Fruit fly (Drosophila melanogaster) whole organism, embryonic: ENCODE results near the gene gpp.

Experiments
- ATbp ChIP-seq: fragments of 200-800 bp; sonication (Bioruptor generic); optimal IDR thresholded peaks from 2 replicates; lab custom pipeline; 2017; ENCODE audit warnings: missing biosample characterization, mild to moderate bottlenecking, missing genetic modification characterization, missing genetic modification reagents
- Ada2b ChIP-seq: fragments of 200-800 bp; sonication (Bioruptor generic); IDR thresholded peaks from 2 replicates; pipeline ENCODE4 v1.3.6; 2022; ENCODE audit warnings: missing biosample characterization, missing genetic modification characterization
- Atf3 ChIP-seq: fragments of 200-800 bp; sonication (Bioruptor generic); optimal IDR thresholded peaks from 3 replicates; lab custom pipeline; 2016; ENCODE audit warnings: missing biosample characterization, missing genetic modification characterization
- CG12219 ChIP-seq: fragments of 200-800 bp; sonication (Bioruptor generic); optimal IDR thresholded peaks from 3 replicates; lab custom pipeline; 2018; ENCODE audit warnings: missing biosample characterization, mild to moderate bottlenecking, missing genetic modification characterization
- CG12299 ChIP-seq: fragments of 200-800 bp; sonication (Bioruptor generic); optimal IDR thresholded peaks from 2 replicates; lab custom pipeline; 2018; ENCODE audit warnings: missing biosample characterization, mild to moderate bottlenecking, missing genetic modification characterization
- CG13123 ChIP-seq: fragments of 200-800 bp; sonication (Bioruptor generic); optimal IDR thresholded peaks from 2 replicates; lab custom pipeline; 2016; ENCODE audit warnings: missing biosample characterization, missing genetic modification characterization
- CG1647 ChIP-seq: fragments of 200-800 bp; sonication (Bioruptor generic); optimal IDR thresholded peaks from 3 replicates; lab custom pipeline; 2016; ENCODE audit warnings: missing biosample characterization, missing genetic modification characterization
- CG16779 ChIP-seq: fragments of 200-800 bp; sonication (Bioruptor generic); IDR thresholded peaks from 2 replicates; pipeline ENCODE4 v1.3.6; 2022; ENCODE audit warnings: missing biosample characterization, missing genetic modification characterization
- CG16863 ChIP-seq: fragments of 200-800 bp; sonication (Bioruptor generic); optimal IDR thresholded peaks from 3 replicates; lab custom pipeline; 2016; ENCODE audit warnings: missing biosample characterization, missing genetic modification characterization
- CG17359 ChIP-seq: fragments of 200-800 bp; sonication (Bioruptor generic); optimal IDR thresholded peaks from 3 replicates; lab custom pipeline; 2018; ENCODE audit warnings: missing biosample characterization, mild to moderate bottlenecking, missing genetic modification characterization, moderate library complexity
- CG17612 ChIP-seq: fragments of 200-800 bp; sonication (Bioruptor generic); IDR thresholded peaks from 2 replicates; pipeline ENCODE4 v1.3.6; 2022; ENCODE audit warnings: missing biosample characterization, missing genetic modification characterization
- CG2116 ChIP-seq: fragments of 200-800 bp; sonication (Bioruptor generic); optimal IDR thresholded peaks from 3 replicates; lab custom pipeline; 2018; ENCODE audit warnings: missing biosample characterization, mild to moderate bottlenecking, missing genetic modification characterization
- CG30020 ChIP-seq: fragments of 200-800 bp; optimal IDR thresholded peaks from 2 replicates; lab custom pipeline; 2019; ENCODE audit warnings: missing biosample characterization, mild to moderate bottlenecking, missing genetic modification characterization, moderate library complexity
- CG30403 ChIP-seq: fragments of 200-800 bp; sonication (Bioruptor generic); optimal IDR thresholded peaks from 3 replicates; lab custom pipeline; 2016; ENCODE audit warnings: missing biosample characterization, missing genetic modification characterization
- CG3065 ChIP-seq: fragments of 200-800 bp; sonication (Bioruptor generic); optimal IDR thresholded peaks from 2 replicates; lab custom pipeline; 2016; ENCODE audit warnings: missing biosample characterization, missing genetic modification characterization
- CG31365 ChIP-seq: fragments of 200-800 bp; sonication (Bioruptor generic); optimal IDR thresholded peaks from 2 replicates; lab custom pipeline; 2018; ENCODE audit warnings: missing biosample characterization, mild to moderate bottlenecking, missing genetic modification characterization
- CG3281 ChIP-seq: fragments of 200-800 bp; sonication (Bioruptor generic); optimal IDR thresholded peaks from 3 replicates; lab custom pipeline; 2017; ENCODE audit warnings: missing biosample characterization, mild to moderate bottlenecking, missing genetic modification characterization
- CG34376 ChIP-seq: fragments of 200-800 bp; sonication (Bioruptor generic); optimal IDR thresholded peaks from 2 replicates; lab custom pipeline; 2018; ENCODE audit warnings: missing biosample characterization, mild to moderate bottlenecking, missing genetic modification characterization
- CG6272 ChIP-seq: fragments of 200-800 bp; sonication (Bioruptor generic); IDR thresholded peaks from 2 replicates; pipeline ENCODE4 v1.3.6; 2022; ENCODE audit warnings: missing biosample characterization, missing genetic modification characterization
- CG6791 ChIP-seq: fragments of 200-800 bp; sonication (Bioruptor generic); IDR thresholded peaks from 3 replicates; pipeline ENCODE4 v1.3.6; 2022; ENCODE audit warnings: missing biosample characterization, missing genetic modification characterization; ENCODE audit not compliant: partially characterized antibody
- CG8765 ChIP-seq: fragments of 200-800 bp; sonication (Bioruptor generic); IDR thresholded peaks from 2 replicates; pipeline ENCODE4 v1.3.6; 2022; ENCODE audit warnings: missing biosample characterization, missing genetic modification characterization
- CG9727 ChIP-seq: fragments of 200-800 bp; sonication (Bioruptor generic); optimal IDR thresholded peaks from 3 replicates; lab custom pipeline; 2017; ENCODE audit warnings: missing biosample characterization, mild to moderate bottlenecking, missing genetic modification characterization
- CG9817 ChIP-seq: fragments of 200-800 bp; sonication (Bioruptor generic); optimal IDR thresholded peaks from 2 replicates; lab custom pipeline; 2018; ENCODE audit warnings: missing biosample characterization, mild to moderate bottlenecking, missing genetic modification characterization, moderate library complexity
- Camta ChIP-seq: fragments of 200-800 bp; sonication (Bioruptor generic); optimal IDR thresholded peaks from 2 replicates; lab custom pipeline; 2016; ENCODE audit warnings: missing biosample characterization, missing genetic modification characterization
- Dbx ChIP-seq: fragments of 200-800 bp; sonication (Bioruptor generic); IDR thresholded peaks from 3 replicates; pipeline ENCODE4 v1.3.6; 2022; ENCODE audit warnings: missing biosample characterization, missing genetic modification characterization
- Dip3 ChIP-seq: fragments of 200-800 bp; sonication (Bioruptor generic); optimal IDR thresholded peaks from 3 replicates; lab custom pipeline; 2016; ENCODE audit warnings: missing biosample characterization, missing genetic modification characterization
- Ets65A ChIP-seq: fragments of 200-800 bp; sonication (Bioruptor generic); peaks from one replicate; lab custom pipeline; 2016; ENCODE audit warnings: missing biosample characterization, missing genetic modification characterization
- HLH54F ChIP-seq: fragments of 200-800 bp; sonication (Bioruptor generic); optimal IDR thresholded peaks from 3 replicates; lab custom pipeline; 2016; ENCODE audit warnings: missing biosample characterization, missing genetic modification characterization
- Lim3 ChIP-seq: fragments of 200-800 bp; sonication (Bioruptor generic); IDR thresholded peaks from 2 replicates; pipeline ENCODE4 v1.3.6; 2022; ENCODE audit warnings: missing biosample characterization, missing genetic modification characterization
- Ptx1 ChIP-seq: fragments of 200-800 bp; sonication (Bioruptor generic); IDR thresholded peaks from 2 replicates; pipeline ENCODE4 v1.3.6; 2022; ENCODE audit warnings: missing biosample characterization, missing genetic modification characterization
- Scr ChIP-seq: fragments of 200-800 bp; sonication (Bioruptor generic); IDR thresholded peaks from 2 replicates; pipeline ENCODE4 v1.3.6; 2022; ENCODE audit warnings: missing biosample characterization, missing genetic modification characterization; ENCODE audit not compliant: partially characterized antibody
- Side ChIP-seq: fragments of 200-800 bp; sonication (Bioruptor generic); optimal IDR thresholded peaks from 2 replicates; lab custom pipeline; 2016; ENCODE audit warnings: missing biosample characterization, missing genetic modification characterization
- Sry-δ ChIP-seq: fragments of 200-800 bp; sonication (Bioruptor generic); optimal IDR thresholded peaks from 2 replicates; lab custom pipeline; 2016; ENCODE audit warnings: missing biosample characterization, missing genetic modification characterization
- Taf1 ChIP-seq: fragments of 200-800 bp; sonication (Bioruptor generic); IDR thresholded peaks from 2 replicates; pipeline ENCODE4 v1.3.6; 2022; ENCODE audit warnings: missing biosample characterization, missing genetic modification characterization
- Usf ChIP-seq: fragments of 200-800 bp; sonication (Bioruptor generic); optimal IDR thresholded peaks from 2 replicates; lab custom pipeline; 2017; ENCODE audit warnings: missing genotype, missing biosample characterization, missing genetic modification characterization
- bowl ChIP-seq: fragments of 200-800 bp; sonication (Bioruptor generic); IDR thresholded peaks from 2 replicates; pipeline ENCODE4 v1.3.6; 2022; ENCODE audit warnings: missing biosample characterization, missing genetic modification characterization
- chinmo ChIP-seq: fragments of 200-800 bp; sonication (Bioruptor generic); IDR thresholded peaks from 4 replicates; pipeline ENCODE4 v1.3.6; 2022; ENCODE audit warnings: missing biosample characterization, missing genetic modification characterization; ENCODE audit not compliant: partially characterized antibody
- crol ChIP-seq: fragments of 200-800 bp; sonication (Bioruptor generic); IDR thresholded peaks from 2 replicates; pipeline ENCODE4 v1.3.6; 2022; ENCODE audit warnings: missing biosample characterization, missing genetic modification characterization
- dimm ChIP-seq: fragments of 200-800 bp; sonication (Bioruptor generic); IDR thresholded peaks from 2 replicates; pipeline ENCODE4 v1.3.6; 2022; ENCODE audit warnings: missing biosample characterization, missing genetic modification characterization
- dysf ChIP-seq: fragments of 200-800 bp; sonication (Bioruptor generic); IDR thresholded peaks from 3 replicates; pipeline ENCODE4 v1.3.6; 2022; ENCODE audit warnings: missing biosample characterization, missing genetic modification characterization
- esg ChIP-seq: fragments of 200-800 bp; sonication (Bioruptor generic); conservative IDR thresholded peaks from 2 replicates; pipeline ENCODE4 v1.3.6; 2022; ENCODE audit warnings: missing biosample characterization, missing genetic modification characterization
- gcm2 ChIP-seq: fragments of 200-800 bp; sonication (Bioruptor generic); optimal IDR thresholded peaks from 2 replicates; lab custom pipeline; 2016; ENCODE audit warnings: missing biosample characterization, missing genetic modification characterization
- hkb ChIP-seq, 2 experiments: fragments of 200-800 bp in 1 of 2; fragments of >200 bp in 1 of 2; sonication (Bioruptor generic) in 1 of 2; IDR thresholded peaks in 1 of 2; optimal IDR thresholded peaks in 1 of 2; 2 replicates each; pipeline versions ENCODE4 v1.3.6 to Lab custom; 2017 to 2022; ENCODE audit warnings: missing biosample characterization in 1 of 2, missing genetic modification characterization in 1 of 2
- org-1 ChIP-seq: fragments of 200-800 bp; sonication (Bioruptor generic); optimal IDR thresholded peaks from 2 replicates; lab custom pipeline; 2017; ENCODE audit warnings: missing biosample characterization, missing genetic modification characterization
- p53 ChIP-seq: fragments of 200-800 bp; sonication (Bioruptor generic); optimal IDR thresholded peaks from 2 replicates; lab custom pipeline; 2016; ENCODE audit warnings: missing biosample characterization, missing genetic modification characterization
- pb ChIP-seq: fragments of 200-800 bp; sonication (Bioruptor generic); optimal IDR thresholded peaks from 3 replicates; lab custom pipeline; 2016; ENCODE audit warnings: missing biosample characterization, missing genetic modification characterization
- salm ChIP-seq: fragments of 200-800 bp; sonication (Bioruptor generic); optimal IDR thresholded peaks from 2 replicates; lab custom pipeline; 2018; ENCODE audit warnings: missing biosample characterization, mild to moderate bottlenecking, missing genetic modification characterization
- scrt ChIP-seq: fragments of 200-800 bp; sonication (Bioruptor generic); optimal IDR thresholded peaks from 2 replicates; lab custom pipeline; 2018; ENCODE audit warnings: missing biosample characterization, mild to moderate bottlenecking, missing genetic modification characterization, moderate library complexity
- sim ChIP-seq: fragments of 200-800 bp; sonication (Bioruptor generic); IDR thresholded peaks from 2 replicates; pipeline ENCODE4 v1.3.6; 2022; ENCODE audit warnings: missing biosample characterization, missing genetic modification characterization
- sna ChIP-seq: fragments of 200-800 bp; sonication (Bioruptor generic); IDR thresholded peaks from 2 replicates; pipeline ENCODE4 v1.3.6; 2022; ENCODE audit warnings: missing biosample characterization, missing genetic modification characterization; ENCODE audit not compliant: partially characterized antibody
- tap ChIP-seq: fragments of 200-800 bp; optimal IDR thresholded peaks from 3 replicates; lab custom pipeline; 2019; ENCODE audit warnings: missing biosample characterization, mild to moderate bottlenecking, missing genetic modification characterization, moderate library complexity

Gene gpp

dm6 chr3R:6368100-6368499, 38.6 kb upstream of the gpp start, which contains the start of gene CG42724 (continued):
- TF ChIP-seq org-1 (GFP tag; lab: Kevin White, UChicago) (peak; percentile 43), CG12219 (GFP tag; lab: Kevin White, UChicago) (no peak), Scr (GFP tag; lab: Robert Waterston, UW) (peak; percentile 35), gcm2 (GFP tag; lab: Kevin White, UChicago) (peak; percentile 32), CG17359 (tag; lab: Kevin White, UChicago) (no peak), tap (tag; lab: Kevin White, UChicago) (no peak), Ptx1 (peak; percentile 74), HLH54F (peak; percentile 81), Atf3 (GFP tag; lab: Kevin White, UChicago) (peak; percentile 53), sna (GFP tag; lab: Robert Waterston, UW) (0 out of 2 replicates have a peak, but pooled peaks have one; percentile 13), Dbx (GFP tag; lab: Robert Waterston, UW) (no peak), CG16779 (GFP tag; lab: Robert Waterston, UW) (no peak), Usf (GFP tag; lab: Kevin White, UChicago) (no peak), salm (tag; lab: Kevin White, UChicago) (no peak), CG3065 (GFP tag; lab: Kevin White, UChicago) (no peak), pb (GFP tag; lab: Kevin White, UChicago) (peak; percentile 9), Camta (GFP tag; lab: Kevin White, UChicago) (peak; percentile 78), CG16863 (GFP tag; lab: Kevin White, UChicago) (peak; percentile 70), scrt (GFP tag; lab: Kevin White, UChicago) (no peak), CG6272 (peak; percentile 57; the same call in 1 of the 2 replicates), CG12299 (peak; percentile 39), CG30020 (tag; lab: Kevin White, UChicago) (peak; percentile 44), p53 (GFP tag; lab: Kevin White, UChicago) (peak; percentile 44), Ada2b (peak; percentile 55), CG13123 (GFP tag; lab: Kevin White, UChicago) (peak; percentile 45), esg (peak; percentile 46), CG1647 (peak; percentile 70), CG6791 (GFP tag; lab: Robert Waterston, UW) (0 out of 3 replicates have a peak, but pooled peaks have one; percentile 43), crol (GFP tag; lab: Robert Waterston, UW) (no peak), bowl (no peak), CG34376 (GFP tag; lab: Kevin White, UChicago) (peak; percentile 13), CG3281 (no peak), CG17612 (no peak), hkb (optimal IDR thresholded peaks at IDR 0.05; lab: Kevin White, UChicago) (peak; percentile 42), hkb (GFP tag; IDR thresholded peaks at IDR 0.05; lab: Robert Waterston, UW) (no peak), Ets65A (GFP tag; lab: Kevin White, UChicago) (peak; percentile 98), CG9817 (tag; lab: Kevin White, UChicago) (peak; percentile 62), CG8765 (no peak), CG30403 (peak; percentile 71), chinmo (GFP tag; lab: Robert Waterston, UW) (no peak), Dip3 (GFP tag; lab: Kevin White, UChicago) (peak; percentile 72), sim (GFP tag; lab: Robert Waterston, UW) (0 out of 2 replicates have a peak, but pooled peaks have one; percentile 18), Lim3 (GFP tag; lab: Robert Waterston, UW) (no peak), Taf1 (GFP tag; lab: Robert Waterston, UW) (no peak), CG2116 (GFP tag; lab: Kevin White, UChicago) (peak; percentile 43), CG9727 (GFP tag; lab: Kevin White, UChicago) (no peak), dysf (GFP tag; lab: Robert Waterston, UW) (peak; percentile 52; the same call in 2 of the 3 replicates), ATbp (GFP tag; lab: Kevin White, UChicago) (no peak), dimm (GFP tag; lab: Robert Waterston, UW) (no peak), CG31365 (no peak), Sry-δ (GFP tag; lab: Kevin White, UChicago) (peak; percentile 96), Side (peak; percentile 77)
